Worm (Caenorhabditis elegans) whole organism, L4 larva: ENCODE measurements around the gene gly-6.

Experiments used
- F44E2.7 ChIP-seq: fragments of 200-800 bp; sonication (Bioruptor generic); IDR thresholded peaks from 2 replicates; pipeline ENCODE4 v2.1.2; 2022; ENCODE audit warnings: missing genetic modification characterization, missing compliant biosample characterization
- Y5F2A.4 ChIP-seq: fragments of 200-800 bp; sonication (Bioruptor generic); optimal IDR thresholded peaks from 2 replicates; lab custom pipeline; 2018; ENCODE audit warnings: mild to moderate bottlenecking, missing genetic modification characterization, missing compliant biosample characterization
- Y75B8A.6 ChIP-seq: fragments of 200-800 bp; sonication (Bioruptor generic); IDR thresholded peaks from 2 replicates; pipeline ENCODE4 v1.3.6; 2022; ENCODE audit warnings: missing genetic modification reagents, missing genetic modification characterization, missing compliant biosample characterization
- aha-1 ChIP-seq: fragments of 150-350 bp; peaks from one replicate; lab custom pipeline; 2014; ENCODE audit warnings: missing biosample characterization, missing genetic modification characterization
- attf-4 ChIP-seq: sonication (generic microtip); optimal IDR thresholded peaks from 3 replicates; lab custom pipeline; 2017; ENCODE audit warnings: missing biosample characterization, missing genetic modification characterization
- ceh-20 ChIP-seq: fragments of 200-800 bp; sonication (Bioruptor generic); IDR thresholded peaks from 2 replicates; pipeline ENCODE4 v1.3.6; 2022; ENCODE audit warnings: missing genetic modification reagents, missing genetic modification characterization, missing compliant biosample characterization
- ctbp-1 ChIP-seq: fragments of 200-800 bp; sonication (Bioruptor generic); IDR thresholded peaks from 2 replicates; pipeline ENCODE4 v1.3.6; 2022; ENCODE audit warnings: missing genetic modification reagents, missing genetic modification characterization, missing compliant biosample characterization
- dpl-1 ChIP-seq: fragments of 150-350 bp; optimal IDR thresholded peaks from 2 replicates; lab custom pipeline; 2014; ENCODE audit warnings: missing biosample characterization, missing genetic modification reagents, missing genetic modification characterization
- dve-1 ChIP-seq: sonication (generic microtip); optimal IDR thresholded peaks from 2 replicates; lab custom pipeline; 2017; ENCODE audit warnings: antibody characterized with exemption, mild to moderate bottlenecking, missing genetic modification characterization, missing compliant biosample characterization; ENCODE audit not compliant: insufficient read depth
- egl-43 ChIP-seq: fragments of 200-800 bp; sonication (Bioruptor generic); IDR thresholded peaks from 2 replicates; pipeline ENCODE4 v1.3.6; 2022; ENCODE audit warnings: missing genetic modification reagents, missing genetic modification characterization, missing compliant biosample characterization
- fkh-10 ChIP-seq: fragments of 150-350 bp; optimal IDR thresholded peaks from 2 replicates; lab custom pipeline; 2014; ENCODE audit warnings: missing biosample characterization, missing genetic modification reagents, missing genetic modification characterization
- hif-1 ChIP-seq, 2 experiments: sonication (generic microtip); optimal IDR thresholded peaks; 2 replicates each; lab custom pipeline; 2016 to 2017; ENCODE audit warnings: missing compliant biosample characterization in 2 of 2, missing genetic modification characterization in 2 of 2, missing genetic modification reagents in 2 of 2, missing genotype in 2 of 2, mild to moderate bottlenecking in 1 of 2
- hlh-11 ChIP-seq: fragments of 200-800 bp; sonication (Bioruptor generic); optimal IDR thresholded peaks from 2 replicates; lab custom pipeline; 2018; ENCODE audit warnings: mild to moderate bottlenecking, missing genetic modification characterization, missing compliant biosample characterization
- hlh-30 ChIP-seq: sonication (generic microtip); optimal IDR thresholded peaks from 2 replicates; lab custom pipeline; 2017; ENCODE audit warnings: antibody characterized with exemption, mild to moderate bottlenecking, missing genetic modification characterization, missing compliant biosample characterization; ENCODE audit not compliant: insufficient read depth
- hmg-1.1 ChIP-seq: fragments of 200-800 bp; sonication (Bioruptor generic); IDR thresholded peaks from 2 replicates; pipeline ENCODE4 v1.3.6; 2022; ENCODE audit warnings: missing genetic modification reagents, missing genetic modification characterization, missing compliant biosample characterization
- lin-15B ChIP-seq: fragments of 150-350 bp; sonication (generic microtip); optimal IDR thresholded peaks from 3 replicates; lab custom pipeline; 2014; ENCODE audit warnings: missing biosample characterization, missing genetic modification characterization
- lin-38 ChIP-seq: fragments of 200-800 bp; sonication (Bioruptor generic); IDR thresholded peaks from 2 replicates; pipeline ENCODE4 v1.3.6; 2022; ENCODE audit warnings: missing genetic modification reagents, missing genetic modification characterization, missing compliant biosample characterization
- lsy-2 ChIP-seq, 2 experiments: fragments of 150-350 bp in 1 of 2; sonication (generic microtip) in 1 of 2; optimal IDR thresholded peaks; 2 replicates each; lab custom pipeline; 2014 to 2017; ENCODE audit warnings: missing biosample characterization in 2 of 2, missing genetic modification characterization in 2 of 2
- mdl-1 ChIP-seq, 2 experiments: fragments of 150-350 bp in 1 of 2; sonication (generic microtip) in 1 of 2; optimal IDR thresholded peaks; 2 replicates each; lab custom pipeline; 2014 to 2017; ENCODE audit warnings: missing biosample characterization in 2 of 2, missing genetic modification characterization in 2 of 2
- mep-1 ChIP-seq: fragments of 150-350 bp; sonication (generic microtip); optimal IDR thresholded peaks from 3 replicates; lab custom pipeline; 2014; ENCODE audit warnings: missing biosample characterization, missing genetic modification characterization
- mes-2 ChIP-seq: sonication (generic microtip); optimal IDR thresholded peaks from 2 replicates; lab custom pipeline; 2016; ENCODE audit warnings: missing genotype, mild to moderate bottlenecking, missing genetic modification characterization, missing compliant biosample characterization; ENCODE audit not compliant: poor library complexity, severe bottlenecking
- mxl-2 ChIP-seq: fragments of 200-800 bp; sonication (Bioruptor generic); conservative IDR thresholded peaks from 2 replicates; pipeline ENCODE4 v1.3.6; 2022; ENCODE audit warnings: missing genetic modification reagents, missing genetic modification characterization, missing compliant biosample characterization
- mxl-3 ChIP-seq: fragments of 200-800 bp; sonication (Bioruptor generic); optimal IDR thresholded peaks from 2 replicates; lab custom pipeline; 2018; ENCODE audit warnings: mild to moderate bottlenecking, missing genetic modification characterization, missing compliant biosample characterization
- nhr-28 ChIP-seq: fragments of 150-350 bp; optimal IDR thresholded peaks from 2 replicates; lab custom pipeline; 2014; ENCODE audit warnings: missing biosample characterization, missing genetic modification characterization
- nhr-6 ChIP-seq: fragments of 150-350 bp; optimal IDR thresholded peaks from 2 replicates; lab custom pipeline; 2014; ENCODE audit warnings: missing biosample characterization, missing genetic modification characterization
- pha-4 ChIP-seq, 2 experiments: fragments of 150-350 bp in 1 of 2; fragments of 200-800 bp in 1 of 2; sonication (Bioruptor generic) in 1 of 2; IDR thresholded peaks in 1 of 2; optimal IDR thresholded peaks in 1 of 2; 2 replicates each; pipeline versions ENCODE4 v1.3.6 to Lab custom; 2014 to 2022; ENCODE audit warnings: missing genetic modification characterization in 2 of 2, missing genetic modification reagents in 2 of 2, missing biosample characterization in 1 of 2, missing compliant biosample characterization in 1 of 2
- pqm-1 ChIP-seq: sonication (generic microtip); optimal IDR thresholded peaks from 2 replicates; lab custom pipeline; 2017; ENCODE audit warnings: missing biosample characterization, missing genetic modification characterization
- rbr-2 ChIP-seq: sonication (generic microtip); optimal IDR thresholded peaks from 2 replicates; lab custom pipeline; 2016; ENCODE audit warnings: missing genotype, missing genetic modification characterization, missing compliant biosample characterization
- set-16 ChIP-seq: fragments of 200-800 bp; sonication (Bioruptor generic); IDR thresholded peaks from 2 replicates; pipeline ENCODE4 v1.3.6; 2022; ENCODE audit warnings: missing genetic modification reagents, missing genetic modification characterization, missing compliant biosample characterization
- skn-1 ChIP-seq: fragments of 150-350 bp; optimal IDR thresholded peaks from 2 replicates; lab custom pipeline; 2014; ENCODE audit warnings: missing biosample characterization, missing genetic modification characterization
- snpc-1.2 ChIP-seq: fragments of 200-800 bp; sonication (Bioruptor generic); IDR thresholded peaks from 2 replicates; pipeline ENCODE4 v1.3.6; 2022; ENCODE audit warnings: missing genetic modification reagents, missing genetic modification characterization, missing compliant biosample characterization
- spr-1 ChIP-seq: sonication (generic microtip); optimal IDR thresholded peaks from 2 replicates; lab custom pipeline; 2016; ENCODE audit warnings: mild to moderate bottlenecking, missing genetic modification characterization, missing compliant biosample characterization
- unc-62 ChIP-seq, 3 experiments: fragments of 150-350 bp in 1 of 3; sonication (generic microtip); optimal IDR thresholded peaks in 2 of 3; peaks in 1 of 3; 1 replicate in 1 of 3; 2 replicates in 2 of 3; lab custom pipeline; 2014 to 2017; ENCODE audit warnings: missing biosample characterization in 3 of 3, missing genetic modification characterization in 3 of 3, missing genetic modification reagents in 3 of 3, missing genotype in 1 of 3
- zfp-3 ChIP-seq: fragments of 200-800 bp; sonication (Bioruptor generic); conservative IDR thresholded peaks from 2 replicates; pipeline ENCODE4 v1.3.6; 2022; ENCODE audit warnings: missing genetic modification reagents, missing genetic modification characterization, missing compliant biosample characterization
- zip-2 ChIP-seq: fragments of 150-350 bp; optimal IDR thresholded peaks from 2 replicates; lab custom pipeline; 2014; ENCODE audit warnings: missing biosample characterization, missing genetic modification characterization

The gly-6 gene

ce11 chrIII:4335614-4336013 is 4.6 kb upstream of the gly-6 start:
- TF ChIP-seq fkh-10 (GFP tag; lab: Kevin White, UChicago) (peak; percentile 6), mes-2 (tag; lab: Kevin White, UChicago) (peak; percentile 26), Y5F2A.4 (GFP tag; lab: Kevin White, UChicago) (no peak), ceh-20 (GFP tag; lab: Robert Waterston, UW) (no peak), hlh-11 (tag; lab: Kevin White, UChicago) (peak; percentile 0), mxl-3 (GFP tag; lab: Kevin White, UChicago) (peak; percentile 2), lsy-2 (tag; optimal IDR thresholded peaks at IDR 0.05; lab: Kevin White, UChicago) (peak; percentile 17 to 35), set-16 (GFP tag; lab: Robert Waterston, UW) (peak; percentile 42; the same call in 1 of the 2 replicates), mdl-1 (tag; optimal IDR thresholded peaks at IDR 0.05; lab: Kevin White, UChicago) (peak in 1 of 2 experiments; percentile 59), zip-2 (tag; lab: Kevin White, UChicago) (no peak), rbr-2 (tag; lab: Kevin White, UChicago) (peak; percentile 54), F44E2.7 (GFP tag; lab: Robert Waterston, UW) (no peak), hmg-1.1 (GFP tag; lab: Robert Waterston, UW) (peak; percentile 74), egl-43 (GFP tag; lab: Robert Waterston, UW) (peak; percentile 51; the same call in 1 of the 2 replicates), unc-62 (GFP tag; optimal IDR thresholded peaks at IDR 0.05 in 1 of 2; lab: Kevin White, UChicago) (peak in 1 of 2 experiments; percentile 42), unc-62 (tag; optimal IDR thresholded peaks at IDR 0.05; lab: Kevin White, UChicago) (no peak), hif-1 (tag; optimal IDR thresholded peaks at IDR 0.05; lab: Kevin White, UChicago) (peak in 1 of 2 experiments; percentile 31), pha-4 (GFP tag; IDR thresholded peaks at IDR 0.05; lab: Robert Waterston, UW) (no peak), pha-4 (tag; optimal IDR thresholded peaks at IDR 0.05; lab: Kevin White, UChicago) (no peak)

- TF ChIP-seq pha-4 (GFP tag; IDR thresholded peaks at IDR 0.05; lab: Robert Waterston, UW): no peak
- TF ChIP-seq pha-4 (tag; optimal IDR thresholded peaks at IDR 0.05; lab: Kevin White, UChicago): peak; percentile 12
- no peak for TF ChIP-seq attf-4 (tag; lab: Kevin White, UChicago)
- TF ChIP-seq nhr-6 (tag; lab: Kevin White, UChicago): peak; percentile 15
- no peak for TF ChIP-seq zfp-3 (GFP tag; lab: Robert Waterston, UW)
- peak; percentile 32 for TF ChIP-seq hlh-11 (tag; lab: Kevin White, UChicago)
- TF ChIP-seq ctbp-1 (GFP tag; lab: Robert Waterston, UW): no peak
- no peak for TF ChIP-seq spr-1
- TF ChIP-seq mep-1 (tag; lab: Kevin White, UChicago): peak; percentile 42
- TF ChIP-seq set-16 (GFP tag; lab: Robert Waterston, UW): no peak
- peak in 1 of 2 experiments; percentile 70 for TF ChIP-seq lsy-2 (tag; optimal IDR thresholded peaks at IDR 0.05; lab: Kevin White, UChicago)
- peak in 1 of 2 experiments; percentile 41 for TF ChIP-seq unc-62 (GFP tag; optimal IDR thresholded peaks at IDR 0.05 in 1 of 2; lab: Kevin White, UChicago)
- TF ChIP-seq unc-62 (tag; optimal IDR thresholded peaks at IDR 0.05; lab: Kevin White, UChicago): no peak
- no peak for TF ChIP-seq Y5F2A.4 (GFP tag; lab: Kevin White, UChicago)
- TF ChIP-seq Y75B8A.6 (GFP tag; lab: Robert Waterston, UW): no peak
- no peak for TF ChIP-seq pqm-1
- TF ChIP-seq mes-2 (tag; lab: Kevin White, UChicago): peak; percentile 76
- peak; percentile 49 for TF ChIP-seq dve-1 (tag; lab: Kevin White, UChicago)
- TF ChIP-seq lin-38 (GFP tag; lab: Robert Waterston, UW): 0 out of 2 replicates have a peak, but pooled peaks have one; percentile 11
- TF ChIP-seq dpl-1 (GFP tag; lab: Kevin White, UChicago): peak; percentile 45
- no peak for TF ChIP-seq mxl-2 (GFP tag; lab: Robert Waterston, UW)
Observed at ce11 chrIII:4332543-4333042, 1.6 kb upstream of the gly-6 start, which contains the start of gene cdk-12. Gene cdk-12 (plus strand): TSS chrIII:4332992.

ce11 chrIII:4328208-4328987 is 2.6 kb downstream of the gly-6 start:
- TF ChIP-seq hlh-11 (tag; lab: Kevin White, UChicago) (peak; percentile 10), lin-15B (no peak), nhr-28 (peak; percentile 65), mdl-1 (tag; optimal IDR thresholded peaks at IDR 0.05; lab: Kevin White, UChicago) (peak in 1 of 2 experiments; percentile 15), mxl-3 (GFP tag; lab: Kevin White, UChicago) (peak; percentile 42), skn-1 (tag; lab: Kevin White, UChicago) (no peak), snpc-1.2 (GFP tag; lab: Robert Waterston, UW) (no peak), unc-62 (GFP tag; optimal IDR thresholded peaks at IDR 0.05 in 1 of 2; lab: Kevin White, UChicago) (peak in 1 of 2 experiments; percentile 17), unc-62 (tag; optimal IDR thresholded peaks at IDR 0.05; lab: Kevin White, UChicago) (no peak), hlh-30 (tag; lab: Kevin White, UChicago) (no peak), aha-1 (tag; lab: Kevin White, UChicago) (peak; percentile 8)
